Fruit fly (Drosophila melanogaster): ENCODE measurements around the gene CG14860.

Gene CG14860

DNA sequence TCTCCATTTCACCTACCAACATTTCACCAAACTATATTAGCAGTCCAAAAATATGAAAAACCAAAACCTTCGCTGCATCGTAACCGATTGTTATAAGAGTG, at the start of gene CG14860:
Gene CG14860 (plus strand): TSS at position 2 of the 101 bp plus-strand sequence.
- TF ChIP-seq dmrt93B (GFP tag; optimal IDR thresholded peaks at IDR 0.05) (no peak), Rel (GFP tag; optimal IDR thresholded peaks at IDR 0.05) (no peak), Rel (tag; optimal IDR thresholded peaks at IDR 0.05) (no peak), Abd-B (GFP tag; optimal IDR thresholded peaks at IDR 0.05) (no peak), usp (GFP tag; optimal IDR thresholded peaks at IDR 0.05) (no peak), sage (GFP tag; optimal IDR thresholded peaks at IDR 0.05) (no peak)

DNA sequence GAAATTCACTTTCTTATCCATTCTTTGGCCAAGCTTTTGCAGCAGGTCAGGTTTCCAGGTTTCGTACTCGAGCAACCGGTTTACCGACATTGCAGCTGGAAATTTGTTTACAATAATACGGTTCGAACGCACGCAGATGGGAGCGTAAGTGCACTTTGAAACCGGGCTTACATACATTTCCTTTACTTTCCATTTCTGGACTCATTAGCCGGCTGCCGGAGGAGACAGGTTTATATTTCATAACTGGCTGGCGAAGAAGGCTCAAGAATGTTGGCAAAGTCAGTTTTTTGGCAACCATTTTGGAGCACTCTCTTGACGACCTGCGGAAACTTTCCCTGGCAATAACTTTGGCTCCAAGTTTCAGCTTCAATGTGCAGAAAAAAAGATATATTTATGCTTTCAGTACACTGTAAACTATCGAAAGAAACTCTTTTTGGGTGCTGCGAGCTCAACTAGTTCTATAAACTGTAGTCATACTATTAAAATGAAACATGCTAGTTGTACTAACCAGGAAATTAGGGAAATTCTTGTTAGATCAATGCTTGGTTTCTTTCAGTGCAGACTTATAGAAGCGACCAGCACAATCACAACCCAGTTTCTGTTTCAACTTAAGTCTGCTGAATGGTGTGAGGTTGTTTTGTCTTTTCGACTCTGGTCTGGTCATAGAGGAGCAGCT, 47.5 kb upstream of the CG14860 start:
- no peak for TF ChIP-seq usp (GFP tag; optimal IDR thresholded peaks at IDR 0.05)
- TF ChIP-seq fru (GFP tag; optimal IDR thresholded peaks at IDR 0.05): peak; percentile 50
- TF ChIP-seq brk (GFP tag; optimal IDR thresholded peaks at IDR 0.05): no peak
- TF ChIP-seq Dif (GFP tag; optimal IDR thresholded peaks at IDR 0.05; ENCODE audit: partially characterized antibody): no peak
- TF ChIP-seq N (GFP tag; optimal IDR thresholded peaks at IDR 0.05): no peak
- TF ChIP-seq foxo (GFP tag; optimal IDR thresholded peaks at IDR 0.05): peak in 1 of 2 experiments; percentile 52
- no peak for TF ChIP-seq lola (GFP tag; optimal IDR thresholded peaks at IDR 0.05)
- TF ChIP-seq woc (GFP tag; optimal IDR thresholded peaks at IDR 0.05): no peak
- no peak for TF ChIP-seq GATAd (GFP tag; optimal IDR thresholded peaks at IDR 0.05)
- peak; percentile 22 for TF ChIP-seq rgr (GFP tag; optimal IDR thresholded peaks at IDR 0.05)
- no peak for TF ChIP-seq dsf (GFP tag; optimal IDR thresholded peaks at IDR 0.05; ENCODE audit: borderline replicate concordance)
- no peak for TF ChIP-seq Jra (GFP tag; optimal IDR thresholded peaks at IDR 0.05)
- no peak for TF ChIP-seq Hr83 (GFP tag; optimal IDR thresholded peaks at IDR 0.05; ENCODE audit: poor library complexity, severe bottlenecking)
- no peak for TF ChIP-seq psq (GFP tag; optimal IDR thresholded peaks at IDR 0.05)
- no peak for TF ChIP-seq Sp1 (GFP tag; optimal IDR thresholded peaks at IDR 0.05)

DNA sequence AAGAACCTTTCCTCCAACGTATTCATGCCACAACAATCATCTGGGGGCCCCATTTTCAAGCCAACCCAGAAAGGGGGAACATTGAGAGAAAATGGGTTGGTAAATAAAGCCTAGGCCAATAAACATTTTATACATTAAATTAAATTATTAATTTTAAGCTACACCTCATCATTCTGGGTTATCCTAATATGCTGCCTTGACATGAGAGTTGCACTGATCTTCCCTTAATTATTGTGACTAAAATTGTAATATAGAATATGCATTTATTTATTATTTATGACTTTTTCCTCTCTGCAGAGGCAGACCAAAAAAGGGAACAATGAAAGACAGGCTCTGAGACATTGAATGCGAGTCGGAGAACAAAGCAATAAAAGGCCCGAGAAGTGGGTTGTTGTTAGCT, 46.7 kb upstream of the CG14860 start:
- no peak for TF ChIP-seq Myc (optimal IDR thresholded peaks at IDR 0.05)
- no peak for TF ChIP-seq CG32264 (GFP tag; optimal IDR thresholded peaks at IDR 0.05)
- TF ChIP-seq Jra (GFP tag; optimal IDR thresholded peaks at IDR 0.05): no peak

DNA sequence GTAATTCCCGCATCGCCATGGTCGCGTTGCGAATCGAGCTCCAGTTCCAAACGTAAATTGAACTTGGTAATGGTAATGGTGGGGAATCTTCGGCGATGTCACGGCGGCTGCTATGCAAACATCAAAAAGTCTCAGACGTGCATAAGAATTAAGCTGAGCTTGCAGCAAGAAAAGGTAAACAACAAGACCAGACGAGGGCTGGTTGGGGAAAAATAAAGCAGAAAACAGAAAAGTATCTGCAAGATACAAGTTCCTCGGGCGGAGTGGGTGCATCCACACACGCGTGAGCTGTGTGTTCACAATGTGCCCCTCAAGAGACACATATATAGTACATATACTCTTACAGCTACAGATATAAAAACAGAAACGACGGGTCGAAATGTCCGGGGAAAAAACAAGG, 42.0 kb upstream of the CG14860 start:
- TF ChIP-seq Sp1 (GFP tag; optimal IDR thresholded peaks at IDR 0.05) (no peak), dl (GFP tag; optimal IDR thresholded peaks at IDR 0.05; ENCODE audit: insufficient read depth in 1 of 2, partially characterized antibody in 2 of 2) (peak in 1 of 2 experiments; percentile 8)

DNA sequence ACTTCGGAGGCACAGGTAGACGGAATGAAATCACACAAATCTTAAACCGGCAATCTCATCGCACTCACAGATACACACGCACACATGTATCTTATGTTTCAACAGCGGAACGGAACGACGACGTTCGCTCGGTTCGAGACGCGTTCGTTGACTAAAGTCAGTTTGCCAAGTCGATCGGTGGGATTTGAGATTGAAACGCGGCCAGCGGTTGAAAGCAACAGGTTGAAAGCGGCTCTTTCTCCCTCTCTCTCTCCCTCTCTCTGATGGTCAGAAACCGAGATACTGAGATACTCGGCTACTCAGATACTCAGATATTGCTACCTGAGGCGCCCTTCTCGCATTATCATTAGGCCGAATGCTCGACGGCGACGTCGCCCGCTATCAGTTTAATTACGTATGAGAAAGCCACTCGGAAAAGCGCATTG, 40.8 kb upstream of the CG14860 start:
- TF ChIP-seq brk (GFP tag; optimal IDR thresholded peaks at IDR 0.05): peak; percentile 80
- TF ChIP-seq dsf (GFP tag; optimal IDR thresholded peaks at IDR 0.05; ENCODE audit: borderline replicate concordance): no peak
- TF ChIP-seq OdsH (GFP tag; optimal IDR thresholded peaks at IDR 0.05): peak; percentile 69
- peak; percentile 87 for TF ChIP-seq Vsx2 (GFP tag; optimal IDR thresholded peaks at IDR 0.05; ENCODE audit: partially characterized antibody)
- peak; percentile 50 for TF ChIP-seq psq (GFP tag; optimal IDR thresholded peaks at IDR 0.05)
- TF ChIP-seq Hr78 (GFP tag; optimal IDR thresholded peaks at IDR 0.05): no peak
- no peak for TF ChIP-seq sv (GFP tag; optimal IDR thresholded peaks at IDR 0.05)
- no peak for TF ChIP-seq pan (optimal IDR thresholded peaks at IDR 0.05)
- peak; percentile 25 for TF ChIP-seq CrebA (GFP tag; optimal IDR thresholded peaks at IDR 0.05; ENCODE audit: borderline replicate concordance)
- no peak for TF ChIP-seq usp (GFP tag; optimal IDR thresholded peaks at IDR 0.05)
- no peak for TF ChIP-seq Dfd (GFP tag; optimal IDR thresholded peaks at IDR 0.05)
- no peak for TF ChIP-seq N (GFP tag; optimal IDR thresholded peaks at IDR 0.05)
- TF ChIP-seq jim (GFP tag; optimal IDR thresholded peaks at IDR 0.05): peak; percentile 38
- TF ChIP-seq GATAd (GFP tag; optimal IDR thresholded peaks at IDR 0.05): no peak
- peak; percentile 56 for TF ChIP-seq Hnf4 (GFP tag; optimal IDR thresholded peaks at IDR 0.05)
- TF ChIP-seq Rel (GFP tag; optimal IDR thresholded peaks at IDR 0.05): peak; percentile 29
- TF ChIP-seq Rel (tag; optimal IDR thresholded peaks at IDR 0.05): peak; percentile 45
- peak; percentile 74 for TF ChIP-seq h (GFP tag; optimal IDR thresholded peaks at IDR 0.05)
- TF ChIP-seq HLH106 (tag; optimal IDR thresholded peaks at IDR 0.05): peak; percentile 21
- TF ChIP-seq tai (GFP tag; optimal IDR thresholded peaks at IDR 0.05): no peak
- TF ChIP-seq br (GFP tag; optimal IDR thresholded peaks at IDR 0.05): peak; percentile 73
- peak; percentile 82 for TF ChIP-seq Hr83 (GFP tag; optimal IDR thresholded peaks at IDR 0.05; ENCODE audit: poor library complexity, severe bottlenecking)
- no peak for TF ChIP-seq lola (GFP tag; optimal IDR thresholded peaks at IDR 0.05)
- TF ChIP-seq rgr (GFP tag; optimal IDR thresholded peaks at IDR 0.05): peak; percentile 68
- peak; percentile 9 for TF ChIP-seq woc (GFP tag; optimal IDR thresholded peaks at IDR 0.05)
- TF ChIP-seq foxo (GFP tag; optimal IDR thresholded peaks at IDR 0.05): peak in 1 of 2 experiments; percentile 49
- TF ChIP-seq fru (GFP tag; optimal IDR thresholded peaks at IDR 0.05): peak; percentile 68
- TF ChIP-seq Myc (optimal IDR thresholded peaks at IDR 0.05): no peak
- peak; percentile 21 for TF ChIP-seq CG9705 (GFP tag; optimal IDR thresholded peaks at IDR 0.05)
- TF ChIP-seq Dif (GFP tag; optimal IDR thresholded peaks at IDR 0.05; ENCODE audit: partially characterized antibody): peak; percentile 41
- TF ChIP-seq Mio (GFP tag; optimal IDR thresholded peaks at IDR 0.05): no peak
- peak; percentile 60 for TF ChIP-seq Sp1 (GFP tag; optimal IDR thresholded peaks at IDR 0.05)
- peak; percentile 40 to 61 for TF ChIP-seq dl (GFP tag; optimal IDR thresholded peaks at IDR 0.05; ENCODE audit: insufficient read depth in 1 of 2, partially characterized antibody in 2 of 2)
- TF ChIP-seq sage (GFP tag; optimal IDR thresholded peaks at IDR 0.05): no peak
- TF ChIP-seq dmrt93B (GFP tag; optimal IDR thresholded peaks at IDR 0.05): no peak
- peak; percentile 17 for TF ChIP-seq ey (GFP tag; optimal IDR thresholded peaks at IDR 0.05)
- TF ChIP-seq Abd-B (GFP tag; optimal IDR thresholded peaks at IDR 0.05): no peak
- peak; percentile 35 for TF ChIP-seq Jra (GFP tag; optimal IDR thresholded peaks at IDR 0.05)
- no peak for TF ChIP-seq CG32264 (GFP tag; optimal IDR thresholded peaks at IDR 0.05)
